Worm (Caenorhabditis elegans) whole organism, L1 larva: ENCODE data around the gene fbxc-15.
"Not testable (repeated sequence)": the region's sequence is repeated elsewhere in the genome, so short reads cannot be mapped to it uniquely, and the experiment has no call there.

Experiments used
- F16B12.6 ChIP-seq: fragments of 150-350 bp; optimal IDR thresholded peaks from 2 replicates; lab custom pipeline; 2014; ENCODE audit warnings: missing biosample characterization, missing genetic modification characterization
- ceh-8 ChIP-seq: fragments of 200-800 bp; sonication (Bioruptor generic); optimal IDR thresholded peaks from 2 replicates; lab custom pipeline; 2018; ENCODE audit warnings: mild to moderate bottlenecking, missing genetic modification characterization, moderate library complexity, missing compliant biosample characterization
- fkh-10 ChIP-seq: sonication (generic microtip); optimal IDR thresholded peaks from 2 replicates; lab custom pipeline; 2017; ENCODE audit warnings: missing biosample characterization, missing genetic modification reagents, missing genetic modification characterization
- lin-14 ChIP-seq: fragments of 200-800 bp; sonication (Bioruptor generic); optimal IDR thresholded peaks from 2 replicates; lab custom pipeline; 2018; ENCODE audit warnings: mild to moderate bottlenecking, missing genetic modification characterization, moderate library complexity, missing compliant biosample characterization
- skn-1 ChIP-seq: fragments of 150-350 bp; optimal IDR thresholded peaks from 2 replicates; lab custom pipeline; 2014; ENCODE audit warnings: missing biosample characterization, missing genetic modification characterization
- unc-62 ChIP-seq: fragments of 150-350 bp; optimal IDR thresholded peaks from 2 replicates; lab custom pipeline; 2014; ENCODE audit warnings: missing biosample characterization, missing genetic modification reagents, missing genetic modification characterization
- zip-4 ChIP-seq: fragments of 200-800 bp; sonication (Bioruptor generic); optimal IDR thresholded peaks from 2 replicates; lab custom pipeline; 2018; ENCODE audit warnings: mild to moderate bottlenecking, missing genetic modification characterization, moderate library complexity, missing compliant biosample characterization
- ztf-11 ChIP-seq, 2 experiments: sonication (generic microtip); optimal IDR thresholded peaks; 2 replicates each; lab custom pipeline; 2016 to 2017; ENCODE audit warnings: missing genetic modification characterization in 2 of 2, missing biosample characterization in 1 of 2, missing compliant biosample characterization in 1 of 2

ce11 chrII:985703-986102 is 6.5 kb downstream of the fbxc-15 start, which contains the start of gene fbxc-40:
- not testable (repeated sequence) for TF ChIP-seq zip-4 (GFP tag; lab: Kevin White, UChicago); F16B12.6 (tag; lab: Kevin White, UChicago); unc-62 (GFP tag; lab: Kevin White, UChicago); ztf-11 (tag; optimal IDR thresholded peaks at IDR 0.05; lab: Kevin White, UChicago); skn-1; lin-14; ceh-8; fkh-10 (GFP tag; lab: Kevin White, UChicago)
